Fruit fly (Drosophila melanogaster) whole organism, wandering third instar larva: ENCODE measurements around the gene CG1965.

Source experiments
- CG32264 ChIP-seq: fragments of 200-800 bp; sonication (Bioruptor generic); optimal IDR thresholded peaks from 2 replicates; lab custom pipeline; 2016; ENCODE audit warnings: missing biosample characterization, missing genetic modification characterization
- GATAd ChIP-seq: sonication (Bioruptor generic); optimal IDR thresholded peaks from 2 replicates; lab custom pipeline; 2016; ENCODE audit warnings: missing biosample characterization, missing genetic modification characterization
- OdsH ChIP-seq: fragments of 200-800 bp; sonication (Bioruptor generic); optimal IDR thresholded peaks from 2 replicates; lab custom pipeline; 2016; ENCODE audit warnings: missing biosample characterization, mild to moderate bottlenecking, missing genetic modification characterization
- br ChIP-seq: fragments of 200-800 bp; sonication (Bioruptor generic); optimal IDR thresholded peaks from 2 replicates; lab custom pipeline; 2016; ENCODE audit warnings: missing biosample characterization, missing genetic modification characterization
- dl ChIP-seq, 2 experiments: fragments of 175-275, 200-275 bp in 1 of 2; fragments of 200-275 bp in 1 of 2; sonication (Bioruptor generic); optimal IDR thresholded peaks; lab custom pipeline; 2018; ENCODE audit warnings: mild to moderate bottlenecking in 2 of 2, missing biosample characterization in 2 of 2, missing genetic modification characterization in 2 of 2, moderate library complexity in 2 of 2; ENCODE audit not compliant: partially characterized antibody in 2 of 2, insufficient read depth in 1 of 2
- foxo ChIP-seq, 2 experiments: fragments of 200-800 bp; sonication (Bioruptor generic); optimal IDR thresholded peaks; 2 replicates in 1 of 2; 3 replicates in 1 of 2; lab custom pipeline; 2016 to 2017; ENCODE audit warnings: missing biosample characterization in 2 of 2, missing genetic modification characterization in 2 of 2

DNA sequence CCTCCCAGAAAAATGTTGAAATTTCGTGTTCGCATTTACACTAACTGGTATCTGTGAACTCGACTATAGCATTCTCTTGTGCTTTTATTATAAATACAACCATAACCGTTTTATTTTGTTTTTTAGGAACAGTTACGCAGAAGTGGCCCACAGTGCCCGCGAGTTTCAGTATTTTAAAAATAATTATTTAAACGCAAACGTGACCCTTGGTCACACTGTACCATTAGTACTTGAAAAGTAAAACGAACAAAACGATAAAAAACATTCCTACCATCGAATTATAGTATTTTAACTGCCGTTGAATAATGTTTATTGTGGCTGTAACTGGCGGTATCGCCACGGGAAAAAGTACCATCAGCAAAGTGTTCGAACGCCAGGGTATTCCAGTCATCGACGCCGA, 14.8 kb downstream of the CG1965 start, which contains the start of gene Dpck:
- peak in 1 of 2 experiments; percentile 20 for TF ChIP-seq foxo (GFP tag; optimal IDR thresholded peaks at IDR 0.05; lab: Kevin White, UChicago)
- no peak for TF ChIP-seq dl (GFP tag; optimal IDR thresholded peaks at IDR 0.05; lab: Kevin White, UChicago; ENCODE audit: insufficient read depth in 1 of 2, partially characterized antibody in 2 of 2)
- no peak for TF ChIP-seq CG32264
- no peak for TF ChIP-seq GATAd (GFP tag; lab: Kevin White, UChicago)
- no peak for TF ChIP-seq OdsH
- TF ChIP-seq br (GFP tag; lab: Kevin White, UChicago): no peak
